Comparison of ENCODE assay signal across 4 worm cellular contexts in the genomic region with DNA sequence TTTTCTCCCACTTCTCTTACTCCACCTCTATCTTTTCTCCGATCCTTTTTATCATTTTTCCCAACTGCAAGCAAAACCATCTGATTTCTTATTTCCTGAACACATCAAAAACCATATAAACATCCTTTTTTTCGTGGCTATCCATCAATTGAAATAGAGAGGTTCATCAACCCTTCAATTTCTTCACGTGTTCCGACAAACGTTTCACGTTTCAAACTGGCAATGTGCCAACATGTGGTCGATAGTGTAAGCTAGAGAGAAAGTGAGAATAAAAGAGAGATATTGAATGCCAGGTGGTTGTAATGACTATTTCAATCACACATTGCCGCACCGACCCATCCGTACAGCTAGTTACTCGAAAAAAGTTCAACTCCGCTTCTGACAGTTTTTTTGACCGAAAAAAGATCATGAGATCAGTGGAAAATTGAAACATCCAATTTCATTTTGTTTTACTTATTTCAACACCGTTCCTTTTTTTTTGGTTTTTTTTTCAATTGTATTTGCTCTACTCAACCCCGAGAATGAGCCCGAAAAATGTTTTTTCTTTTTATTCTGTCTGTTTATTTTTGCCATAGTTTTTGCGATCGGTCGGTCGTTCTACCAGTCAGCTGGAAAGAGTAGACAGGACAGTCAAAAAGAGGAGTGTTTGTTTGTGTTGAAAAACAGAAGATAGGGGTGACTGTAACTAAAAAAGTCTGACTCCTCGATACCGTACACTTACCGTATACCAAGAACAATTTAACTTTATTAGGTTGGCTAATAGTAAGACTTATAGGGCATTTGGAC.
TF ChIP-seq lines count a peak whose summit lies in the region.

No protein-coding gene starts in this region.

TF ChIP-seq in whole organism, L1 larva, 84 proteins besides CTCF, POLR2A, EP300 and RAD21 (continued from another document and continues in another):
- no peak for TF ChIP-seq nhr-84 (tag; optimal IDR thresholded peaks at IDR 0.05; lab: Kevin White, UChicago)
- TF ChIP-seq fkh-8 (tag; optimal IDR thresholded peaks at IDR 0.05; lab: Kevin White, UChicago), result no peak
- no peak for TF ChIP-seq sox-4 (tag; optimal IDR thresholded peaks at IDR 0.05; lab: Kevin White, UChicago)
- no peak for TF ChIP-seq C34B4.2 (tag; optimal IDR thresholded peaks at IDR 0.05; lab: Kevin White, UChicago)
- peak; percentile 56 for TF ChIP-seq rnt-1 (tag; optimal IDR thresholded peaks at IDR 0.05; lab: Kevin White, UChicago)
- TF ChIP-seq aha-1 (tag; optimal IDR thresholded peaks at IDR 0.05; lab: Kevin White, UChicago), result no peak
- TF ChIP-seq snpc-4 (tag; optimal IDR thresholded peaks at IDR 0.05; lab: Kevin White, UChicago), result no peak
- peak; percentile 2 for TF ChIP-seq C16A3.4 (tag; optimal IDR thresholded peaks at IDR 0.05; lab: Kevin White, UChicago)
- TF ChIP-seq ceh-90 (tag; optimal IDR thresholded peaks at IDR 0.05; lab: Kevin White, UChicago), result no peak
- TF ChIP-seq nhr-11 (tag; optimal IDR thresholded peaks at IDR 0.05; lab: Kevin White, UChicago), result no peak
- TF ChIP-seq pag-3 (tag; optimal IDR thresholded peaks at IDR 0.05; lab: Kevin White, UChicago; ENCODE audit: borderline replicate concordance, insufficient read depth), result peak; percentile 91
- TF ChIP-seq zip-4 (GFP tag; optimal IDR thresholded peaks at IDR 0.05; lab: Kevin White, UChicago), result no peak
- no peak for TF ChIP-seq ceh-88 (GFP tag; IDR thresholded peaks at IDR 0.05; lab: Robert Waterston, UW)
- peak in 1 of 2 experiments; percentile 56 for TF ChIP-seq mdl-1 (tag; optimal IDR thresholded peaks at IDR 0.05; lab: Kevin White, UChicago)
- TF ChIP-seq efl-1 (optimal IDR thresholded peaks at IDR 0.05; lab: Kevin White, UChicago), result no peak
- TF ChIP-seq efl-1 (GFP tag; optimal IDR thresholded peaks at IDR 0.05 in 1 of 2; lab: Kevin White, UChicago), result peak in 1 of 2 experiments; percentile 77
- no peak for TF ChIP-seq hpl-2 (GFP tag; optimal IDR thresholded peaks at IDR 0.05; lab: Kevin White, UChicago)
- TF ChIP-seq tlp-1 (tag; optimal IDR thresholded peaks at IDR 0.05; lab: Kevin White, UChicago), result no peak
- no peak for TF ChIP-seq hlh-4 (tag; optimal IDR thresholded peaks at IDR 0.05; lab: Kevin White, UChicago)
- no peak for TF ChIP-seq C04F5.9 (tag; optimal IDR thresholded peaks at IDR 0.05; lab: Kevin White, UChicago)
- peak; percentile 8 for TF ChIP-seq dsc-1 (tag; optimal IDR thresholded peaks at IDR 0.05; lab: Kevin White, UChicago)
- TF ChIP-seq unc-130 (tag; optimal IDR thresholded peaks at IDR 0.05; lab: Kevin White, UChicago), result peak; percentile 15
- TF ChIP-seq mef-2 (tag; optimal IDR thresholded peaks at IDR 0.05; lab: Kevin White, UChicago), result no peak
- TF ChIP-seq unc-86 (tag; optimal IDR thresholded peaks at IDR 0.05; lab: Kevin White, UChicago), result no peak
- TF ChIP-seq nhr-76 (tag; optimal IDR thresholded peaks at IDR 0.05; lab: Kevin White, UChicago), result no peak
- no peak for TF ChIP-seq grh-1 (GFP tag; IDR thresholded peaks at IDR 0.05; lab: Robert Waterston, UW)
- no peak for TF ChIP-seq zag-1 (tag; optimal IDR thresholded peaks at IDR 0.05; lab: Kevin White, UChicago)
- TF ChIP-seq lin-39 (tag; optimal IDR thresholded peaks at IDR 0.05; lab: Kevin White, UChicago), result no peak
- no peak for TF ChIP-seq mep-1 (tag; optimal IDR thresholded peaks at IDR 0.05; lab: Kevin White, UChicago)
- TF ChIP-seq lin-14 (GFP tag; optimal IDR thresholded peaks at IDR 0.05; lab: Kevin White, UChicago), result peak; percentile 77
- no peak for TF ChIP-seq ceh-82 (tag; optimal IDR thresholded peaks at IDR 0.05; lab: Kevin White, UChicago)

TF ChIP-seq in whole organism, L2 larva, 48 proteins besides CTCF, POLR2A, EP300 and RAD21 (continued from another document):
- no peak for TF ChIP-seq nhr-12 (tag; optimal IDR thresholded peaks at IDR 0.05; lab: Kevin White, UChicago)
- TF ChIP-seq nhr-25 (tag; optimal IDR thresholded peaks at IDR 0.05; lab: Kevin White, UChicago), result peak; percentile 23
- no peak for TF ChIP-seq zag-1 (tag; optimal IDR thresholded peaks at IDR 0.05; lab: Kevin White, UChicago)

TF ChIP-seq in whole organism, L3 larva, 47 proteins besides CTCF, POLR2A, EP300 and RAD21 (continued from another document):
- TF ChIP-seq daf-12 (tag; optimal IDR thresholded peaks at IDR 0.05; lab: Kevin White, UChicago) (no peak), sea-2 (GFP tag; optimal IDR thresholded peaks at IDR 0.05; lab: Kevin White, UChicago) (no peak), ama-1 (optimal IDR thresholded peaks at IDR 0.05; lab: Kevin White, UChicago) (no peak), nhr-23 (tag; optimal IDR thresholded peaks at IDR 0.05; lab: Kevin White, UChicago) (peak; percentile 25), ztf-11 (tag; optimal IDR thresholded peaks at IDR 0.05; lab: Kevin White, UChicago) (no peak), nhr-28 (tag; optimal IDR thresholded peaks at IDR 0.05; lab: Kevin White, UChicago) (no peak), nhr-43 (tag; optimal IDR thresholded peaks at IDR 0.05; lab: Kevin White, UChicago; ENCODE audit: poor library complexity, severe bottlenecking) (peak; percentile 48), jun-1 (tag; optimal IDR thresholded peaks at IDR 0.05; lab: Kevin White, UChicago) (no peak), lin-39 (tag; optimal IDR thresholded peaks at IDR 0.05; lab: Kevin White, UChicago) (peak; percentile 45), nhr-77 (tag; optimal IDR thresholded peaks at IDR 0.05; lab: Kevin White, UChicago) (no peak), eor-1 (tag; optimal IDR thresholded peaks at IDR 0.05; lab: Kevin White, UChicago) (no peak), egl-5 (tag; optimal IDR thresholded peaks at IDR 0.05; lab: Kevin White, UChicago) (peak; percentile 51), R02D3.7 (tag; optimal IDR thresholded peaks at IDR 0.05; lab: Kevin White, UChicago) (no peak), ceh-28 (tag; optimal IDR thresholded peaks at IDR 0.05; lab: Kevin White, UChicago) (no peak), pqm-1 (tag; optimal IDR thresholded peaks at IDR 0.05; lab: Kevin White, UChicago) (no peak), unc-62 (GFP tag; optimal IDR thresholded peaks at IDR 0.05; lab: Kevin White, UChicago) (peak; percentile 24), ceh-82 (tag; optimal IDR thresholded peaks at IDR 0.05; lab: Kevin White, UChicago) (no peak), fkh-2 (tag; optimal IDR thresholded peaks at IDR 0.05; lab: Kevin White, UChicago) (no peak), aly-2 (tag; optimal IDR thresholded peaks at IDR 0.05; lab: Kevin White, UChicago) (no peak), ceh-16 (tag; optimal IDR thresholded peaks at IDR 0.05; lab: Kevin White, UChicago) (no peak), hmg-11 (tag; optimal IDR thresholded peaks at IDR 0.05; lab: Kevin White, UChicago) (no peak), elt-1 (tag; optimal IDR thresholded peaks at IDR 0.05; lab: Kevin White, UChicago) (no peak)
TF ChIP-seq in whole organism, L3 larva: peak in this region for 7.

TF ChIP-seq in whole organism, L4 larva, 104 proteins besides CTCF, POLR2A, EP300 and RAD21 (continued from another document):
- peak; percentile 85 for TF ChIP-seq dmd-6 (GFP tag; IDR thresholded peaks at IDR 0.05; lab: Robert Waterston, UW)
- no peak for TF ChIP-seq zip-11 (GFP tag; IDR thresholded peaks at IDR 0.05; lab: Robert Waterston, UW)
- TF ChIP-seq spr-3 (GFP tag; optimal IDR thresholded peaks at IDR 0.05; lab: Kevin White, UChicago), result no peak
- no peak for TF ChIP-seq T26A8.4 (GFP tag; IDR thresholded peaks at IDR 0.05; lab: Robert Waterston, UW)
- no peak for TF ChIP-seq snpc-1.2 (GFP tag; IDR thresholded peaks at IDR 0.05; lab: Robert Waterston, UW)
- TF ChIP-seq ceh-28 (tag; optimal IDR thresholded peaks at IDR 0.05; lab: Kevin White, UChicago), result no peak
- no peak for TF ChIP-seq lin-39 (tag; optimal IDR thresholded peaks at IDR 0.05; lab: Kevin White, UChicago)
- no peak for TF ChIP-seq lin-13 (GFP tag; optimal IDR thresholded peaks at IDR 0.05; lab: Kevin White, UChicago)
- TF ChIP-seq mep-1 (tag; optimal IDR thresholded peaks at IDR 0.05; lab: Kevin White, UChicago), result no peak
- no peak for TF ChIP-seq nhr-237 (tag; optimal IDR thresholded peaks at IDR 0.05; lab: Kevin White, UChicago)
- TF ChIP-seq ceh-62 (tag; optimal IDR thresholded peaks at IDR 0.05; lab: Kevin White, UChicago), result no peak
- TF ChIP-seq jun-1 (tag; optimal IDR thresholded peaks at IDR 0.05; lab: Kevin White, UChicago), result no peak
- no peak for TF ChIP-seq hmg-1.1 (GFP tag; IDR thresholded peaks at IDR 0.05; lab: Robert Waterston, UW)
- TF ChIP-seq skn-1 (tag; optimal IDR thresholded peaks at IDR 0.05; lab: Kevin White, UChicago), result no peak
- TF ChIP-seq nhr-76 (tag; optimal IDR thresholded peaks at IDR 0.05; lab: Kevin White, UChicago), result no peak
- no peak for TF ChIP-seq aly-2 (tag; optimal IDR thresholded peaks at IDR 0.05; lab: Kevin White, UChicago)
- no peak for TF ChIP-seq dpl-1 (GFP tag; optimal IDR thresholded peaks at IDR 0.05; lab: Kevin White, UChicago)
- TF ChIP-seq F49E8.2 (tag; optimal IDR thresholded peaks at IDR 0.05; lab: Kevin White, UChicago; ENCODE audit: borderline replicate concordance), result no peak
- peak; percentile 21 to 65 for TF ChIP-seq mdl-1 (tag; optimal IDR thresholded peaks at IDR 0.05; lab: Kevin White, UChicago)
- TF ChIP-seq egl-43 (GFP tag; IDR thresholded peaks at IDR 0.05; lab: Robert Waterston, UW), result no peak
- no peak for TF ChIP-seq pha-4 (GFP tag; IDR thresholded peaks at IDR 0.05; lab: Robert Waterston, UW)
- peak; percentile 53 for TF ChIP-seq pha-4 (tag; optimal IDR thresholded peaks at IDR 0.05; lab: Kevin White, UChicago)
- TF ChIP-seq nhr-28 (tag; optimal IDR thresholded peaks at IDR 0.05; lab: Kevin White, UChicago), result peak; percentile 26
- no peak for TF ChIP-seq hif-1 (tag; optimal IDR thresholded peaks at IDR 0.05; lab: Kevin White, UChicago)
- no peak for TF ChIP-seq ztf-7 (tag; optimal IDR thresholded peaks at IDR 0.05; lab: Kevin White, UChicago)
- TF ChIP-seq attf-4 (tag; optimal IDR thresholded peaks at IDR 0.05; lab: Kevin White, UChicago), result no peak
- no peak for TF ChIP-seq ceh-82 (tag; optimal IDR thresholded peaks at IDR 0.05; lab: Kevin White, UChicago)
- peak; percentile 57; the same call in 1 of the 2 replicates for TF ChIP-seq ceh-20 (GFP tag; IDR thresholded peaks at IDR 0.05; lab: Robert Waterston, UW)
- no peak for TF ChIP-seq nhr-6 (tag; optimal IDR thresholded peaks at IDR 0.05; lab: Kevin White, UChicago)
- TF ChIP-seq nhr-41 (GFP tag; IDR thresholded peaks at IDR 0.05; lab: Robert Waterston, UW), result no peak
- TF ChIP-seq lin-1 (GFP tag; IDR thresholded peaks at IDR 0.05; lab: Robert Waterston, UW), result no peak
- TF ChIP-seq gei-8 (GFP tag; optimal IDR thresholded peaks at IDR 0.05; lab: Kevin White, UChicago), result peak; percentile 0
- TF ChIP-seq F10B5.3 (tag; optimal IDR thresholded peaks at IDR 0.05; lab: Kevin White, UChicago), result no peak
- no peak for TF ChIP-seq nhr-25 (tag; optimal IDR thresholded peaks at IDR 0.05; lab: Kevin White, UChicago; ENCODE audit: borderline replicate concordance, insufficient read depth)
- TF ChIP-seq set-16 (GFP tag; IDR thresholded peaks at IDR 0.05; lab: Robert Waterston, UW), result no peak
- peak; percentile 67 for TF ChIP-seq hlh-30 (tag; optimal IDR thresholded peaks at IDR 0.05; lab: Kevin White, UChicago; ENCODE audit: insufficient read depth)
- no peak for TF ChIP-seq lim-7 (GFP tag; IDR thresholded peaks at IDR 0.05; lab: Robert Waterston, UW)
- no peak for TF ChIP-seq unc-39 (tag; optimal IDR thresholded peaks at IDR 0.05; lab: Kevin White, UChicago)
- no peak for TF ChIP-seq rbr-2 (tag; optimal IDR thresholded peaks at IDR 0.05; lab: Kevin White, UChicago)
- no peak for TF ChIP-seq daf-16 (GFP tag; optimal IDR thresholded peaks at IDR 0.05; lab: Kevin White, UChicago)
- TF ChIP-seq daf-16 (tag; optimal IDR thresholded peaks at IDR 0.05; lab: Kevin White, UChicago), result peak; percentile 41
- TF ChIP-seq unc-130 (GFP tag; optimal IDR thresholded peaks at IDR 0.05; lab: Kevin White, UChicago), result no peak
- peak; percentile 56 for TF ChIP-seq aha-1 (tag; lab: Kevin White, UChicago)
- TF ChIP-seq nhr-42 (GFP tag; IDR thresholded peaks at IDR 0.05; lab: Robert Waterston, UW), result no peak
- no peak for TF ChIP-seq ces-1 (GFP tag; optimal IDR thresholded peaks at IDR 0.05; lab: Kevin White, UChicago)
- TF ChIP-seq dmd-8 (GFP tag; IDR thresholded peaks at IDR 0.05; lab: Robert Waterston, UW), result no peak
- TF ChIP-seq nhr-102 (tag; optimal IDR thresholded peaks at IDR 0.05; lab: Kevin White, UChicago), result no peak
- no peak for TF ChIP-seq daf-19 (GFP tag; conservative IDR thresholded peaks at IDR 0.05; lab: Robert Waterston, UW)
- TF ChIP-seq ZK546.5 (tag; optimal IDR thresholded peaks at IDR 0.05; lab: Kevin White, UChicago), result no peak
- TF ChIP-seq ztf-11 (tag; optimal IDR thresholded peaks at IDR 0.05; lab: Kevin White, UChicago), result no peak
- no peak for TF ChIP-seq egl-27 (tag; optimal IDR thresholded peaks at IDR 0.05; lab: Kevin White, UChicago)
- peak; percentile 14 for TF ChIP-seq nhr-48 (tag; optimal IDR thresholded peaks at IDR 0.05; lab: Kevin White, UChicago)
- TF ChIP-seq mxl-3 (GFP tag; optimal IDR thresholded peaks at IDR 0.05; lab: Kevin White, UChicago), result peak; percentile 82
- no peak for TF ChIP-seq dmd-9 (GFP tag; IDR thresholded peaks at IDR 0.05; lab: Robert Waterston, UW)
- peak; percentile 79 for TF ChIP-seq hlh-11 (tag; optimal IDR thresholded peaks at IDR 0.05; lab: Kevin White, UChicago)
- no peak for TF ChIP-seq Y105C5A.15 (GFP tag; IDR thresholded peaks at IDR 0.05; lab: Robert Waterston, UW)
- no peak for TF ChIP-seq duxl-1 (tag; optimal IDR thresholded peaks at IDR 0.05; lab: Kevin White, UChicago; ENCODE audit: poor library complexity)
